Worm (Caenorhabditis elegans) whole organism, early embryonic: ENCODE measurements around the gene sdz-36.

Experiments used
- F13C5.2 ChIP-seq: sonication (generic microtip); optimal IDR thresholded peaks from 2 replicates; lab custom pipeline; 2017; ENCODE audit warnings: mild to moderate bottlenecking, missing genetic modification characterization, inconsistent platforms, missing compliant biosample characterization
- ceh-36 ChIP-seq: sonication (generic microtip); optimal IDR thresholded peaks from 2 replicates; lab custom pipeline; 2016; ENCODE audit warnings: missing genetic modification characterization, inconsistent platforms, missing compliant biosample characterization
- tbx-11 ChIP-seq: fragments of 200-800 bp; sonication (Bioruptor generic); IDR thresholded peaks from 2 replicates; pipeline ENCODE4 v1.3.6; 2022; ENCODE audit warnings: missing genetic modification characterization, missing compliant biosample characterization
- tbx-37 ChIP-seq: fragments of 200-800 bp; sonication (Bioruptor generic); conservative IDR thresholded peaks from 2 replicates; pipeline ENCODE4 v1.3.6; 2022; ENCODE audit warnings: missing genetic modification reagents, missing genetic modification characterization, missing compliant biosample characterization

- TF ChIP-seq F13C5.2 (tag; lab: Kevin White, UChicago) (no peak), ceh-36 (tag; lab: Kevin White, UChicago) (no peak), tbx-11 (GFP tag; lab: Robert Waterston, UW) (no peak), tbx-37 (GFP tag; lab: Robert Waterston, UW) (no peak)
Observed at ce11 chrIV:9739001-9739400, 48.3 kb downstream of the sdz-36 start.
